Worm (Caenorhabditis elegans) whole organism, L4/young adult: ENCODE data around the gene glo-3.

ENCODE experiments used
- W03F9.2 ChIP-seq: fragments of 150-350 bp; optimal IDR thresholded peaks from 2 replicates; lab custom pipeline; 2014; ENCODE audit warnings: missing biosample characterization, missing genetic modification characterization
- him-1 ChIP-seq: sonication (generic microtip); optimal IDR thresholded peaks from 2 replicates; lab custom pipeline; 2016; ENCODE audit warnings: missing genotype, missing genetic modification reagents, missing genetic modification characterization, missing compliant biosample characterization

ce11 chrX:10556764-10557163, 23.3 kb downstream of the glo-3 start:
- TF ChIP-seq him-1 (tag; lab: Kevin White, UChicago) (no peak), W03F9.2 (tag; lab: Kevin White, UChicago) (no peak)
